Worm (Caenorhabditis elegans) whole organism, young adult: ENCODE results near the gene alkb-1.

Experiments
- hlh-26 ChIP-seq: fragments of 200-800 bp; sonication (Bioruptor generic); conservative IDR thresholded peaks from 2 replicates; pipeline ENCODE4 v1.3.6; 2022; ENCODE audit warnings: missing genetic modification reagents, missing genetic modification characterization, missing compliant biosample characterization
- sptf-2 ChIP-seq: fragments of 200-800 bp; sonication (Bioruptor generic); optimal IDR thresholded peaks from 2 replicates; lab custom pipeline; 2018; ENCODE audit warnings: mild to moderate bottlenecking, missing genetic modification characterization, missing compliant biosample characterization
- tbx-9 ChIP-seq: sonication (generic microtip); optimal IDR thresholded peaks from 2 replicates; lab custom pipeline; 2016; ENCODE audit warnings: borderline replicate concordance, missing genetic modification characterization, inconsistent platforms, missing compliant biosample characterization
- ztf-6 ChIP-seq: fragments of 200-800 bp; sonication (Bioruptor generic); IDR thresholded peaks from 2 replicates; pipeline ENCODE4 v1.3.6; 2022; ENCODE audit warnings: missing genetic modification reagents, missing genetic modification characterization, missing compliant biosample characterization

DNA sequence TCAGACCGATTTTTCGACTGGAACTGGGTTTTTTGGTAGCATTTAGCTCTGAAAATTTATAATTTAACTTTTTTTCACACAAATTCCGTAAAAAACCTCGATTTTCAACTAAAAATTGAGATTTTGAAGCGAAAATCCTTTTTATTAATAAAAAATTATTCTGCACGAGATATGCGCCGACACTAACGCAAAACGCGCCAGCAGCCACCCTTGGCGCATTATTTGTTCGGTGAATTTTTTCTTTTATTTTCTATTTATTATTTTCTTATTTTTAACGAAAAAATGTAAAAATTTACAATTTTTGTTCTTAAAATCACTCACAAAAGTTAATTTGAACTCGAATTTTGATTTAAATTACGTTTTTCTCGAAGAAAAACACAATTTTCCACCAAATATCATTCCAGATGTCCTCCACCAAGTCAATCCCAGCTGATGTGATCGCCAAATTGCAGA is 10.0 kb upstream of the alkb-1 start, which contains the start of gene Y51H7C.7:
- TF ChIP-seq tbx-9 (tag; lab: Kevin White, UChicago) (no peak), hlh-26 (no peak), ztf-6 (no peak), sptf-2 (GFP tag; lab: Kevin White, UChicago) (no peak)
